Fruit fly (Drosophila melanogaster): Measurements from ENCODE around the gene CG6293.

CG6293 gene

dm6 chr3R:10268865-10269442, 42.5 kb downstream of the CG6293 start (continued):
- TF ChIP-seq CG6683 (GFP tag; optimal IDR thresholded peaks at IDR 0.05) (no peak), ind (GFP tag; optimal IDR thresholded peaks at IDR 0.05) (peak; percentile 71), tio (GFP tag; optimal IDR thresholded peaks at IDR 0.05) (peak; percentile 23), CG18599 (GFP tag; optimal IDR thresholded peaks at IDR 0.05) (peak; percentile 40), CG10321 (GFP tag; IDR thresholded peaks at IDR 0.05) (0 out of 2 replicates have a peak, but pooled peaks have one; percentile 27), Kr (GFP tag; optimal IDR thresholded peaks at IDR 0.05) (no peak), CG10431 (GFP tag; optimal IDR thresholded peaks at IDR 0.05) (no peak), CG15601 (tag; optimal IDR thresholded peaks at IDR 0.05) (no peak), btn (GFP tag; optimal IDR thresholded peaks at IDR 0.05) (peak; percentile 40), CG5953 (GFP tag; IDR thresholded peaks at IDR 0.05) (peak; percentile 61), TFAM (GFP tag; optimal IDR thresholded peaks at IDR 0.05) (peak; percentile 25), pzg (GFP tag; optimal IDR thresholded peaks at IDR 0.05) (no peak), lilli (GFP tag; optimal IDR thresholded peaks at IDR 0.05) (peak; percentile 53), Asciz (GFP tag; optimal IDR thresholded peaks at IDR 0.05) (peak; percentile 67), Spps (tag; optimal IDR thresholded peaks at IDR 0.05) (no peak), CG1647 (GFP tag; optimal IDR thresholded peaks at IDR 0.05) (peak; percentile 55), CG2116 (GFP tag; optimal IDR thresholded peaks at IDR 0.05) (no peak), BEAF-32 (GFP tag; optimal IDR thresholded peaks at IDR 0.05) (no peak), gsb (GFP tag; IDR thresholded peaks at IDR 0.05) (0 out of 2 replicates have a peak, but pooled peaks have one; percentile 21), luna (GFP tag; optimal IDR thresholded peaks at IDR 0.05) (no peak), exex (tag; optimal IDR thresholded peaks at IDR 0.05) (no peak), CG13775 (GFP tag; optimal IDR thresholded peaks at IDR 0.05) (peak; percentile 22), CG1233 (GFP tag; optimal IDR thresholded peaks at IDR 0.05) (no peak), cato (GFP tag; optimal IDR thresholded peaks at IDR 0.05; ENCODE audit: borderline replicate concordance) (peak; percentile 24), CG32767 (GFP tag; IDR thresholded peaks at IDR 0.05) (peak; percentile 69; the same call in 1 of the 2 replicates), fd96Cb (tag; optimal IDR thresholded peaks at IDR 0.05) (peak; percentile 68), tap (tag; optimal IDR thresholded peaks at IDR 0.05) (peak; percentile 70), sc (optimal IDR thresholded peaks at IDR 0.05) (no peak), sc (GFP tag; optimal IDR thresholded peaks at IDR 0.05) (no peak), sr (GFP tag; IDR thresholded peaks at IDR 0.05) (peak; percentile 67; the same call in 2 of the 3 replicates), CG7963 (GFP tag; IDR thresholded peaks at IDR 0.05; ENCODE audit: partially characterized antibody) (no peak), CG11085 (GFP tag; IDR thresholded peaks at IDR 0.05) (peak; percentile 55), CG8388 (GFP tag; optimal IDR thresholded peaks at IDR 0.05) (peak; percentile 62), fu2 (GFP tag; optimal IDR thresholded peaks at IDR 0.05) (no peak), her (GFP tag; optimal IDR thresholded peaks at IDR 0.05) (no peak), Hey (tag; optimal IDR thresholded peaks at IDR 0.05) (peak; percentile 90), Awh (GFP tag; IDR thresholded peaks at IDR 0.05) (peak; percentile 83), CG17829 (tag; optimal IDR thresholded peaks at IDR 0.05) (peak; percentile 53), Gsc (GFP tag; IDR thresholded peaks at IDR 0.05) (no peak), CG4404 (GFP tag; IDR thresholded peaks at IDR 0.05) (peak; percentile 51; the same call in 1 of the 2 replicates), CG9932 (GFP tag; IDR thresholded peaks at IDR 0.05) (peak; percentile 72), lola (GFP tag; optimal IDR thresholded peaks at IDR 0.05) (no peak), bsh (GFP tag; optimal IDR thresholded peaks at IDR 0.05) (peak in 1 of 2 experiments; percentile 71), CG10209 (GFP tag; optimal IDR thresholded peaks at IDR 0.05) (peak; percentile 56), CG10267 (tag; optimal IDR thresholded peaks at IDR 0.05) (no peak), gcm (GFP tag; optimal IDR thresholded peaks at IDR 0.05) (peak; percentile 18), Hr51 (GFP tag; optimal IDR thresholded peaks at IDR 0.05) (peak; percentile 19 to 72), CG8359 (GFP tag; optimal IDR thresholded peaks at IDR 0.05; ENCODE audit: borderline replicate concordance) (peak; percentile 18)

All from whole organism, embryonic.